Worm (Caenorhabditis elegans) whole organism, L3 larva: Measurements from ENCODE around the gene F54F2.7.

Experiments
- R02D3.7 ChIP-seq: fragments of 150-350 bp; optimal IDR thresholded peaks from 2 replicates; lab custom pipeline; 2014; ENCODE audit warnings: missing biosample characterization, missing genetic modification characterization
- ZK546.5 ChIP-seq: sonication (generic microtip); optimal IDR thresholded peaks from 2 replicates; lab custom pipeline; 2017; ENCODE audit warnings: missing biosample characterization, missing genetic modification characterization
- aly-2 ChIP-seq: fragments of 150-350 bp; optimal IDR thresholded peaks from 2 replicates; lab custom pipeline; 2014; ENCODE audit warnings: missing biosample characterization, missing genetic modification characterization
- ama-1 ChIP-seq: fragments of 150-350 bp; optimal IDR thresholded peaks from 2 replicates; lab custom pipeline; 2018
- ceh-16 ChIP-seq: sonication (generic microtip); optimal IDR thresholded peaks from 2 replicates; lab custom pipeline; 2017; ENCODE audit warnings: missing biosample characterization, missing genetic modification characterization
- ceh-28 ChIP-seq: fragments of 150-350 bp; optimal IDR thresholded peaks from 2 replicates; lab custom pipeline; 2014; ENCODE audit warnings: missing biosample characterization, missing genetic modification reagents, missing genetic modification characterization
- ceh-82 ChIP-seq: fragments of 150-350 bp; optimal IDR thresholded peaks from 2 replicates; lab custom pipeline; 2014; ENCODE audit warnings: missing biosample characterization, missing genetic modification characterization
- ceh-9 ChIP-seq: sonication (generic microtip); optimal IDR thresholded peaks from 2 replicates; lab custom pipeline; 2018; ENCODE audit warnings: missing biosample characterization, missing genetic modification characterization
- daf-12 ChIP-seq: fragments of 150-350 bp; optimal IDR thresholded peaks from 2 replicates; lab custom pipeline; 2014; ENCODE audit warnings: missing biosample characterization, missing genetic modification reagents, missing genetic modification characterization
- egl-27 ChIP-seq: sonication (generic microtip); optimal IDR thresholded peaks from 4 replicates; lab custom pipeline; 2017; ENCODE audit warnings: missing biosample characterization, missing genetic modification reagents, missing genetic modification characterization
- egl-5 ChIP-seq: fragments of 150-350 bp; optimal IDR thresholded peaks from 2 replicates; lab custom pipeline; 2017; ENCODE audit warnings: missing biosample characterization, missing genetic modification reagents, missing genetic modification characterization, inconsistent platforms
- elt-1 ChIP-seq: fragments of 150-350 bp; optimal IDR thresholded peaks from 2 replicates; lab custom pipeline; 2014; ENCODE audit warnings: missing biosample characterization, missing genetic modification characterization
- elt-2 ChIP-seq: sonication (generic microtip); optimal IDR thresholded peaks from 2 replicates; lab custom pipeline; 2016; ENCODE audit warnings: missing genetic modification reagents, mild to moderate bottlenecking, missing genetic modification characterization, missing compliant biosample characterization
- elt-3 ChIP-seq, 3 experiments: fragments of 150-350 bp in 1 of 3; sonication (generic microtip) in 2 of 3; optimal IDR thresholded peaks; 2 replicates in 2 of 3; 4 replicates in 1 of 3; lab custom pipeline; 2014 to 2017; ENCODE audit warnings: missing biosample characterization in 3 of 3, missing genetic modification characterization in 3 of 3
- eor-1 ChIP-seq, 2 experiments: fragments of 150-350 bp; optimal IDR thresholded peaks; 2 replicates each; lab custom pipeline; 2014 to 2018; ENCODE audit warnings: missing biosample characterization in 2 of 2, missing genetic modification characterization in 2 of 2
- fkh-10 ChIP-seq: sonication (generic microtip); optimal IDR thresholded peaks from 2 replicates; lab custom pipeline; 2017; ENCODE audit warnings: missing biosample characterization, missing genetic modification reagents, missing genetic modification characterization
- fkh-2 ChIP-seq: fragments of 150-350 bp; optimal IDR thresholded peaks from 2 replicates; lab custom pipeline; 2014; ENCODE audit warnings: missing biosample characterization, missing genetic modification reagents, missing genetic modification characterization
- fos-1 ChIP-seq: fragments of 150-350 bp; optimal IDR thresholded peaks from 2 replicates; lab custom pipeline; 2014; ENCODE audit warnings: missing biosample characterization, missing genetic modification characterization
- hmg-11 ChIP-seq: sonication (generic microtip); optimal IDR thresholded peaks from 2 replicates; lab custom pipeline; 2016; ENCODE audit warnings: missing genetic modification characterization, missing compliant biosample characterization
- jun-1 ChIP-seq: fragments of 150-350 bp; optimal IDR thresholded peaks from 2 replicates; lab custom pipeline; 2014; ENCODE audit warnings: missing biosample characterization, missing genetic modification reagents, missing genetic modification characterization
- lin-15B ChIP-seq: fragments of 150-350 bp; optimal IDR thresholded peaks from 2 replicates; lab custom pipeline; 2014; ENCODE audit warnings: missing biosample characterization, missing genetic modification characterization
- lin-39 ChIP-seq: fragments of 150-350 bp; optimal IDR thresholded peaks from 2 replicates; lab custom pipeline; 2018; ENCODE audit warnings: missing biosample characterization, missing genetic modification reagents, missing genetic modification characterization
- lsy-12 ChIP-seq: sonication (generic microtip); optimal IDR thresholded peaks from 2 replicates; lab custom pipeline; 2016; ENCODE audit warnings: mild to moderate bottlenecking, missing genetic modification characterization, missing compliant biosample characterization
- mdl-1 ChIP-seq: fragments of 150-350 bp; optimal IDR thresholded peaks from 2 replicates; lab custom pipeline; 2014; ENCODE audit warnings: missing biosample characterization, missing genetic modification characterization
- mml-1 ChIP-seq: fragments of 150-350 bp; sonication (generic microtip); optimal IDR thresholded peaks from 3 replicates; lab custom pipeline; 2014; ENCODE audit warnings: missing biosample characterization, missing genetic modification characterization
- nfya-1 ChIP-seq: sonication (generic microtip); optimal IDR thresholded peaks from 2 replicates; lab custom pipeline; 2017; ENCODE audit warnings: missing genetic modification characterization, mild to moderate bottlenecking, missing compliant biosample characterization, antibody characterized with exemption, moderate library complexity; ENCODE audit not compliant: insufficient read depth
- nhr-11 ChIP-seq: fragments of 150-350 bp; optimal IDR thresholded peaks from 2 replicates; lab custom pipeline; 2014; ENCODE audit warnings: missing biosample characterization, missing genetic modification characterization
- nhr-12 ChIP-seq: fragments of 150-350 bp; optimal IDR thresholded peaks from 2 replicates; lab custom pipeline; 2014; ENCODE audit warnings: missing biosample characterization, missing genetic modification characterization
- nhr-23 ChIP-seq: fragments of 150-350 bp; optimal IDR thresholded peaks from 2 replicates; lab custom pipeline; 2014; ENCODE audit warnings: missing biosample characterization, missing genetic modification reagents, missing genetic modification characterization
- nhr-237 ChIP-seq: fragments of 150-350 bp; optimal IDR thresholded peaks from 2 replicates; lab custom pipeline; 2014; ENCODE audit warnings: missing biosample characterization, missing genetic modification characterization
- nhr-25 ChIP-seq: sonication (generic microtip); optimal IDR thresholded peaks from 2 replicates; lab custom pipeline; 2017; ENCODE audit warnings: missing biosample characterization, missing genetic modification characterization
- nhr-28 ChIP-seq: fragments of 150-350 bp; optimal IDR thresholded peaks from 2 replicates; lab custom pipeline; 2014; ENCODE audit warnings: missing biosample characterization, missing genetic modification characterization
- nhr-43 ChIP-seq: sonication (generic microtip); optimal IDR thresholded peaks from 2 replicates; lab custom pipeline; 2016; ENCODE audit warnings: mild to moderate bottlenecking, missing genetic modification characterization, missing compliant biosample characterization; ENCODE audit not compliant: poor library complexity, severe bottlenecking
- nhr-67 ChIP-seq: fragments of 150-350 bp; optimal IDR thresholded peaks from 2 replicates; lab custom pipeline; 2014; ENCODE audit warnings: missing biosample characterization, missing genetic modification characterization
- nhr-76 ChIP-seq: fragments of 150-350 bp; sonication (generic microtip); optimal IDR thresholded peaks from 5 replicates; lab custom pipeline; 2014; ENCODE audit warnings: missing biosample characterization, missing genetic modification characterization
- nhr-77 ChIP-seq: fragments of 150-350 bp; optimal IDR thresholded peaks from 2 replicates; lab custom pipeline; 2014; ENCODE audit warnings: missing biosample characterization, missing genetic modification characterization
- pha-4 ChIP-seq: fragments of 150-350 bp; optimal IDR thresholded peaks from 2 replicates; lab custom pipeline; 2014; ENCODE audit warnings: missing biosample characterization, missing genetic modification reagents, missing genetic modification characterization
- pqm-1 ChIP-seq: fragments of 150-350 bp; optimal IDR thresholded peaks from 2 replicates; lab custom pipeline; 2017; ENCODE audit warnings: missing biosample characterization, missing genetic modification characterization, inconsistent platforms
- sea-2 ChIP-seq: fragments of 150-350 bp; sonication (generic microtip); optimal IDR thresholded peaks from 4 replicates; lab custom pipeline; 2014; ENCODE audit warnings: missing biosample characterization, missing genetic modification reagents, missing genetic modification characterization
- skn-1 ChIP-seq: fragments of 150-350 bp; optimal IDR thresholded peaks from 2 replicates; lab custom pipeline; 2014; ENCODE audit warnings: missing biosample characterization, missing genetic modification characterization
- snpc-4 ChIP-seq: fragments of 150-350 bp; optimal IDR thresholded peaks from 2 replicates; lab custom pipeline; 2014; ENCODE audit warnings: missing biosample characterization, missing genetic modification characterization
- tbx-2 ChIP-seq: sonication (generic microtip); optimal IDR thresholded peaks from 2 replicates; lab custom pipeline; 2016; ENCODE audit warnings: mild to moderate bottlenecking, missing genetic modification characterization, missing compliant biosample characterization
- unc-39 ChIP-seq: sonication (generic microtip); optimal IDR thresholded peaks from 4 replicates; lab custom pipeline; 2017; ENCODE audit warnings: missing biosample characterization, missing genetic modification characterization
- unc-62 ChIP-seq: fragments of 150-350 bp; sonication (generic microtip); optimal IDR thresholded peaks from 4 replicates; lab custom pipeline; 2014; ENCODE audit warnings: missing biosample characterization, missing genetic modification reagents, missing genetic modification characterization
- zag-1 ChIP-seq: fragments of 150-350 bp; optimal IDR thresholded peaks from 2 replicates; lab custom pipeline; 2014; ENCODE audit warnings: missing biosample characterization, missing genetic modification characterization
- ztf-11 ChIP-seq: fragments of 150-350 bp; optimal IDR thresholded peaks from 2 replicates; lab custom pipeline; 2014; ENCODE audit warnings: missing biosample characterization, missing genetic modification characterization
- ztf-4 ChIP-seq: fragments of 150-350 bp; optimal IDR thresholded peaks from 2 replicates; lab custom pipeline; 2014; ENCODE audit warnings: missing biosample characterization, missing genetic modification characterization

Gene F54F2.7

ce11 chrIII:8805815-8806214 is 1.3 kb downstream of the F54F2.7 start:
- TF ChIP-seq elt-1 (tag; lab: Kevin White, UChicago) (no peak), nhr-11 (tag; lab: Kevin White, UChicago) (no peak), nhr-76 (tag; lab: Kevin White, UChicago) (no peak)
- TF ChIP-seq, all 47 proteins: peak for 0

- TF ChIP-seq unc-62: peak; percentile 99
- peak; percentile 91 for TF ChIP-seq lsy-12 (tag; lab: Kevin White, UChicago)
- peak; percentile 98 for TF ChIP-seq nhr-23 (tag; lab: Kevin White, UChicago)
- peak; percentile 91 for TF ChIP-seq egl-27 (tag; lab: Kevin White, UChicago)
- TF ChIP-seq nhr-67 (tag; lab: Kevin White, UChicago): peak; percentile 17
- no peak for TF ChIP-seq ztf-11
- peak; percentile 69 for TF ChIP-seq elt-1 (tag; lab: Kevin White, UChicago)
- no peak for TF ChIP-seq ZK546.5 (tag; lab: Kevin White, UChicago)
- TF ChIP-seq nhr-43 (tag; lab: Kevin White, UChicago): peak; percentile 70
- TF ChIP-seq elt-3 (tag; optimal IDR thresholded peaks at IDR 0.05; lab: Kevin White, UChicago): peak in 1 of 3 experiments; percentile 69
- no peak for TF ChIP-seq nhr-76 (tag; lab: Kevin White, UChicago)
- peak; percentile 78 for TF ChIP-seq nhr-77 (tag; lab: Kevin White, UChicago)
- TF ChIP-seq nhr-237 (tag; lab: Kevin White, UChicago): no peak
- peak; percentile 74 for TF ChIP-seq hmg-11 (tag; lab: Kevin White, UChicago)
- peak; percentile 75 for TF ChIP-seq ceh-82 (tag; lab: Kevin White, UChicago)
- TF ChIP-seq R02D3.7 (tag; lab: Kevin White, UChicago): peak; percentile 77
- peak; percentile 82 for TF ChIP-seq fkh-10
- TF ChIP-seq nhr-25: peak; percentile 99
- peak; percentile 84 for TF ChIP-seq egl-5
- peak; percentile 89 for TF ChIP-seq skn-1
- peak; percentile 74 for TF ChIP-seq lin-15B (tag; lab: Kevin White, UChicago)
- peak; percentile 88 for TF ChIP-seq snpc-4
- peak; percentile 50 for TF ChIP-seq ceh-9 (tag; lab: Kevin White, UChicago)
- peak; percentile 16 for TF ChIP-seq nhr-28 (tag; lab: Kevin White, UChicago)
- peak; percentile 97 for TF ChIP-seq lin-39 (tag; lab: Kevin White, UChicago)
- TF ChIP-seq zag-1 (tag; lab: Kevin White, UChicago): peak; percentile 82
- TF ChIP-seq daf-12: peak; percentile 41
- TF ChIP-seq ceh-28: peak; percentile 93
- peak; percentile 93 for TF ChIP-seq elt-2 (tag; lab: Kevin White, UChicago)
- no peak for TF ChIP-seq unc-39 (tag; lab: Kevin White, UChicago)
- TF ChIP-seq nfya-1: peak; percentile 98
- peak in 1 of 2 experiments; percentile 75 for TF ChIP-seq eor-1 (tag; optimal IDR thresholded peaks at IDR 0.05; lab: Kevin White, UChicago)
- TF ChIP-seq nhr-12: no peak
- peak; percentile 95 for TF ChIP-seq jun-1
- peak; percentile 72 for TF ChIP-seq fos-1 (tag; lab: Kevin White, UChicago)
- TF ChIP-seq pha-4 (tag; lab: Kevin White, UChicago): peak; percentile 99
- TF ChIP-seq mml-1: peak; percentile 40
- TF ChIP-seq pqm-1 (tag; lab: Kevin White, UChicago): peak; percentile 62
- no peak for TF ChIP-seq fkh-2 (tag; lab: Kevin White, UChicago)
- TF ChIP-seq ztf-4 (tag; lab: Kevin White, UChicago): peak; percentile 70
- TF ChIP-seq tbx-2 (tag; lab: Kevin White, UChicago): peak; percentile 92
- TF ChIP-seq ceh-16 (tag; lab: Kevin White, UChicago): no peak
- TF ChIP-seq nhr-11 (tag; lab: Kevin White, UChicago): peak; percentile 98
- peak; percentile 89 for TF ChIP-seq aly-2
- TF ChIP-seq ama-1: peak; percentile 90
- TF ChIP-seq sea-2 (GFP tag; lab: Kevin White, UChicago): peak; percentile 86
- peak; percentile 95 for TF ChIP-seq mdl-1 (tag; lab: Kevin White, UChicago)
Measured at ce11 chrIII:8801864-8802818, 5.0 kb downstream of the F54F2.7 start.
